Fruit fly (Drosophila melanogaster) whole organism, prepupa: ENCODE measurements around the gene CG10650.

Experiments
- Gug ChIP-seq: fragments of 200-800 bp; sonication (Bioruptor generic); IDR thresholded peaks from 2 replicates; pipeline ENCODE4 v1.3.6; 2022; ENCODE audit warnings: missing biosample characterization, missing genetic modification characterization
- spab ChIP-seq: fragments of 200-800 bp; sonication (Bioruptor generic); optimal IDR thresholded peaks from 2 replicates; lab custom pipeline; 2017; ENCODE audit warnings: missing biosample characterization, mild to moderate bottlenecking, missing genetic modification characterization, missing genetic modification reagents

DNA sequence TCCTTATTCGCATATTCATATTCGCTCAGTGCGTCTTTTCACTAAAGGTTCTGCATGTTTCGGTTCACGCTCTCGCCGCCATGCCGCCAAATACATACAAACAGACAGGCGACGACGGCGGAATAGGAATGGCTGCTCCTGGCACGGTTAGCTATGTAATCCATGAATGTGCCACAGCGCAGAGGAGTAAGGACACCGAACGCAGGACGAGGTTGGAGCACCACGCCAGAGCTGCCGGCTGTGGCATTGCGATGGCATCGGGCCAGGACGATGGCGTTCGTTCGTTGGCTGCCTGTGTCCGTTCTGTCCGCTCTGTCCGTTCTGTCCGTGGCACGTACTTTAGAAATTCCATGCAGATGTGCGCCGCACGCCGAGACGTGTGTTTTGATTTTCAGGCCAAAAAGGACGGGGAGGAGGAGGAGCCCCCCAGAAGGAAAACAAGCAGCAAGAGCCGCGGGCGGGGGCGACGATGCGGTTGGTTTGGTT, 19.2 kb upstream of the CG10650 start:
- TF ChIP-seq Gug (no peak), spab (GFP tag; lab: Kevin White, UChicago) (no peak)
